Fruit fly (Drosophila melanogaster): ENCODE data around the gene CG14414.

CG14414 gene

dm6 chrX:14602421-14602846 is 22.0 kb downstream of the CG14414 start, which contains the start of gene sbm (continued):
- TF ChIP-seq unpg (GFP tag; optimal IDR thresholded peaks at IDR 0.05) (peak; percentile 23), bbx (GFP tag; IDR thresholded peaks at IDR 0.05; ENCODE audit: partially characterized antibody) (peak; percentile 80), HLH4C (GFP tag; IDR thresholded peaks at IDR 0.05; ENCODE audit: partially characterized antibody) (peak; percentile 90), MBD-R2 (GFP tag; IDR thresholded peaks at IDR 0.05) (no peak), HmgD (GFP tag; optimal IDR thresholded peaks at IDR 0.05) (no peak), GATAe (GFP tag; conservative IDR thresholded peaks at IDR 0.05) (no peak), CG4854 (GFP tag; optimal IDR thresholded peaks at IDR 0.05) (no peak), CG8359 (GFP tag; optimal IDR thresholded peaks at IDR 0.05; ENCODE audit: borderline replicate concordance) (no peak), nerfin-2 (GFP tag; IDR thresholded peaks at IDR 0.05; ENCODE audit: partially characterized antibody) (peak; percentile 88), cad (GFP tag; optimal IDR thresholded peaks at IDR 0.05) (no peak), CG17802 (tag; optimal IDR thresholded peaks at IDR 0.05) (peak; percentile 30), Bdp1 (GFP tag; optimal IDR thresholded peaks at IDR 0.05) (no peak), CG11247 (GFP tag; IDR thresholded peaks at IDR 0.05) (0 out of 2 replicates have a peak, but pooled peaks have one; percentile 26), CG15601 (tag; optimal IDR thresholded peaks at IDR 0.05) (no peak), pnt (GFP tag; optimal IDR thresholded peaks at IDR 0.05) (peak; percentile 60), emc (GFP tag; optimal IDR thresholded peaks at IDR 0.05) (no peak), CG2120 (GFP tag; optimal IDR thresholded peaks at IDR 0.05) (peak; percentile 69), CG3995 (GFP tag; optimal IDR thresholded peaks at IDR 0.05) (no peak), CG10565 (GFP tag; optimal IDR thresholded peaks at IDR 0.05) (no peak), YL-1 (GFP tag; optimal IDR thresholded peaks at IDR 0.05) (no peak), fu2 (GFP tag; optimal IDR thresholded peaks at IDR 0.05) (peak; percentile 41), bsh (GFP tag; optimal IDR thresholded peaks at IDR 0.05) (peak in 1 of 2 experiments; percentile 20), CG7745 (tag; optimal IDR thresholded peaks at IDR 0.05) (no peak), CG1529 (GFP tag; optimal IDR thresholded peaks at IDR 0.05) (no peak), CTCF (GFP tag; optimal IDR thresholded peaks at IDR 0.05) (peak; percentile 7), CG15696 (tag; optimal IDR thresholded peaks at IDR 0.05) (no peak), corto (GFP tag; optimal IDR thresholded peaks at IDR 0.05) (no peak), nerfin-1 (tag; optimal IDR thresholded peaks at IDR 0.05) (no peak), CG12104 (GFP tag; optimal IDR thresholded peaks at IDR 0.05) (no peak), vnd (GFP tag; IDR thresholded peaks at IDR 0.05; ENCODE audit: partially characterized antibody) (peak; percentile 59), NfI (GFP tag; optimal IDR thresholded peaks at IDR 0.05) (peak; percentile 37), phol (tag; optimal IDR thresholded peaks at IDR 0.05) (peak; percentile 27), Hr78 (GFP tag; optimal IDR thresholded peaks at IDR 0.05) (no peak), Xbp1 (GFP tag; optimal IDR thresholded peaks at IDR 0.05) (peak; percentile 45), Tbp (GFP tag; optimal IDR thresholded peaks at IDR 0.05) (no peak), BEAF-32 (GFP tag; optimal IDR thresholded peaks at IDR 0.05) (peak; percentile 32), lbe (GFP tag; optimal IDR thresholded peaks at IDR 0.05) (no peak), dimm (GFP tag; IDR thresholded peaks at IDR 0.05) (no peak), CG10147 (GFP tag; optimal IDR thresholded peaks at IDR 0.05) (no peak), Dll (GFP tag; IDR thresholded peaks at IDR 0.05; ENCODE audit: partially characterized antibody) (peak; percentile 71; the same call in 3 of the 4 replicates), CG10959 (GFP tag; IDR thresholded peaks at IDR 0.05) (no peak), HLH3B (GFP tag; IDR thresholded peaks at IDR 0.05) (peak; percentile 58), CG16863 (GFP tag; optimal IDR thresholded peaks at IDR 0.05) (peak; percentile 60), ind (GFP tag; optimal IDR thresholded peaks at IDR 0.05) (peak; percentile 53), fru (optimal IDR thresholded peaks at IDR 0.05) (no peak), pb (GFP tag; optimal IDR thresholded peaks at IDR 0.05) (peak; percentile 33), Dek (tag; optimal IDR thresholded peaks at IDR 0.05) (peak; percentile 14), NFAT (GFP tag; IDR thresholded peaks at IDR 0.05) (peak; percentile 73), CG15514 (GFP tag; optimal IDR thresholded peaks at IDR 0.05) (peak; percentile 80), lab (GFP tag; optimal IDR thresholded peaks at IDR 0.05) (peak; percentile 46), CkIIα-i1 (GFP tag; IDR thresholded peaks at IDR 0.05) (no peak)

Data from whole organism, embryonic.